Worm (Caenorhabditis elegans) whole organism, midembryonic: Measurements from ENCODE around the gene fbxa-99.

Experiments used
- T22C8.4 ChIP-seq: fragments of 200-800 bp; sonication (Bioruptor generic); IDR thresholded peaks from 2 replicates; pipeline ENCODE4 v1.3.6; 2022; ENCODE audit warnings: missing genetic modification characterization, missing compliant biosample characterization
- cog-1 ChIP-seq: sonication (generic microtip); optimal IDR thresholded peaks from 2 replicates; lab custom pipeline; 2016; ENCODE audit warnings: missing genetic modification characterization, missing compliant biosample characterization
- flt-1 ChIP-seq: fragments of 200-800 bp; sonication (Bioruptor generic); IDR thresholded peaks from 2 replicates; pipeline ENCODE4 v1.3.6; 2022; ENCODE audit warnings: missing genetic modification characterization, missing compliant biosample characterization
- klf-2 ChIP-seq: fragments of 200-800 bp; sonication (Bioruptor generic); conservative IDR thresholded peaks from 2 replicates; pipeline ENCODE4 v1.3.6; 2022; ENCODE audit warnings: missing genetic modification reagents, missing genetic modification characterization, missing compliant biosample characterization
- med-1 ChIP-seq: sonication (generic microtip); optimal IDR thresholded peaks from 2 replicates; lab custom pipeline; 2017; ENCODE audit warnings: missing genetic modification characterization, mild to moderate bottlenecking, missing compliant biosample characterization, antibody characterized with exemption, missing genetic modification reagents; ENCODE audit not compliant: insufficient read depth
- ref-1 ChIP-seq: fragments of 200-800 bp; sonication (Bioruptor generic); conservative IDR thresholded peaks from 2 replicates; pipeline ENCODE4 v1.3.6; 2022; ENCODE audit warnings: missing genetic modification reagents, missing genetic modification characterization, missing compliant biosample characterization
- tab-1 ChIP-seq: fragments of 200-800 bp; sonication (Bioruptor generic); IDR thresholded peaks from 2 replicates; pipeline ENCODE4 v1.3.6; 2022; ENCODE audit warnings: missing genetic modification characterization, missing compliant biosample characterization
- ztf-23 ChIP-seq: fragments of 200-800 bp; sonication (Bioruptor generic); IDR thresholded peaks from 2 replicates; pipeline ENCODE4 v1.3.6; 2022; ENCODE audit warnings: missing genetic modification reagents, missing genetic modification characterization, missing compliant biosample characterization
- ztf-29 ChIP-seq: fragments of 200-800 bp; sonication (Bioruptor generic); IDR thresholded peaks from 2 replicates; pipeline ENCODE4 v1.3.6; 2022; ENCODE audit warnings: missing genetic modification reagents, missing genetic modification characterization, missing compliant biosample characterization

The fbxa-99 gene

ce11 chrV:15955497-15955896, 27.2 kb downstream of the fbxa-99 start, which contains the start of gene srh-186:
Gene srh-186, plus strand, starts transcription at chrV:15955797.
- no peak for TF ChIP-seq T22C8.4 (GFP tag; lab: Robert Waterston, UW)
- TF ChIP-seq cog-1 (tag; lab: Kevin White, UChicago) = no peak
- no peak for TF ChIP-seq klf-2
- TF ChIP-seq tab-1 (GFP tag; lab: Robert Waterston, UW) = no peak
- no peak for TF ChIP-seq ref-1 (GFP tag; lab: Robert Waterston, UW)
- TF ChIP-seq flt-1 (GFP tag; lab: Robert Waterston, UW) = no peak
- no peak for TF ChIP-seq med-1 (GFP tag; lab: Kevin White, UChicago)
- no peak for TF ChIP-seq ztf-23 (GFP tag; lab: Robert Waterston, UW)
- TF ChIP-seq ztf-29 = no peak

ce11 chrV:15954932-15955331, 27.7 kb downstream of the fbxa-99 start, which contains the start of gene srw-57:
Gene srw-57, minus strand, starts transcription at chrV:15955032.
- TF ChIP-seq T22C8.4 (GFP tag; lab: Robert Waterston, UW) (no peak), ztf-29 (no peak), ztf-23 (GFP tag; lab: Robert Waterston, UW) (no peak), flt-1 (GFP tag; lab: Robert Waterston, UW) (no peak), klf-2 (no peak), cog-1 (tag; lab: Kevin White, UChicago) (no peak), ref-1 (GFP tag; lab: Robert Waterston, UW) (no peak), tab-1 (GFP tag; lab: Robert Waterston, UW) (no peak), med-1 (GFP tag; lab: Kevin White, UChicago) (no peak)

ce11 chrV:15952762-15953161, 29.9 kb downstream of the fbxa-99 start, which contains the start of gene srw-56:
Gene srw-56, minus strand, starts transcription at chrV:15952862.
- TF ChIP-seq tab-1 (GFP tag; lab: Robert Waterston, UW) = no peak
- no peak for TF ChIP-seq med-1 (GFP tag; lab: Kevin White, UChicago)
- no peak for TF ChIP-seq ztf-29

DNA sequence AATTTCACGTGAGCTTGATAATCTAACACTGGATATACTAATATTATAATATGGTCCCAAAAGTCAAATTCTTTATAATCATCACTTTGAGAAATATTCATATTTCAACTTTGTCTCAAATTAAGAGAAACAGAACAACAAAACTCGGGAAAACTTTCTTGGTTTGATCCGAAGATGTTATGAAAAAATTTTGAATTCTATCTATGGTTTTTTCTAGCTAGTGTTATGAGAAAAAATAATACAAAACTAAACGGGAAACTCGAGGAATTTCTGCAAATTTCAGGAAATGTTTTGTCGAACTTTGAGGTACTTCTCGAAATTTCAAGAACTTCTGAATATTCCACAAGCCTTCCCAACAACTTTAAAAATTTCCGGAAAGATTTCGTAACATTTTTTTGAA, 31.8 kb downstream of the fbxa-99 start, which contains the start of gene srw-59:
srw-59 (minus strand) TSS at position 101 of the 400 bp plus-strand sequence.
- TF ChIP-seq flt-1 (GFP tag; lab: Robert Waterston, UW) (no peak), cog-1 (tag; lab: Kevin White, UChicago) (no peak), ztf-23 (GFP tag; lab: Robert Waterston, UW) (no peak), med-1 (GFP tag; lab: Kevin White, UChicago) (no peak), T22C8.4 (GFP tag; lab: Robert Waterston, UW) (no peak), tab-1 (GFP tag; lab: Robert Waterston, UW) (no peak), ztf-29 (no peak), ref-1 (GFP tag; lab: Robert Waterston, UW) (no peak), klf-2 (no peak)

- TF ChIP-seq T22C8.4 (GFP tag; lab: Robert Waterston, UW) (no peak), med-1 (GFP tag; lab: Kevin White, UChicago) (no peak), flt-1 (GFP tag; lab: Robert Waterston, UW) (no peak), ref-1 (GFP tag; lab: Robert Waterston, UW) (no peak), ztf-29 (no peak), ztf-23 (GFP tag; lab: Robert Waterston, UW) (no peak), klf-2 (no peak), cog-1 (tag; lab: Kevin White, UChicago) (no peak), tab-1 (GFP tag; lab: Robert Waterston, UW) (no peak)
Observed at ce11 chrV:15943125-15943524, 39.5 kb downstream of the fbxa-99 start, which contains the start of gene srw-53. Gene srw-53, plus strand, starts transcription at chrV:15943425.

DNA sequence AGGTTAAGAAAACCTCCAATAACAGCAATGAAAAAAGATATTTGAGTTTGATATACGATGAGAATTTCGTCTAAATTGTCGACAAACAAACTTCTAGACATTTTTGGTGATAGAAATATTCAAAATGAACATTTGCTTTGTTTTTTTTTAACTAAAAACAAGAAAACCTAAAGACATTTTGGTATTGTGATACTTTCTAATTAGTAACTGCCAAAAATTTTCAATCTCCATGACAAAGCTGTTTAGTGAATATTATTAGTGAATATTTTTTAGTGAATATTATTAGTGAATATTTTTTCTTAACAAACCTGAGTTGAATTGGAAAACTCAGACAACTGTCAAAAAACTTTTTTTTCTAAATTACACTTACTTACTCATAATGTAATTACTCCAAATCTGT, 42.4 kb downstream of the fbxa-99 start, which contains the start of gene srw-55:
srw-55 (minus strand) TSS at position 101 of the 400 bp plus-strand sequence.
- TF ChIP-seq flt-1 (GFP tag; lab: Robert Waterston, UW) = no peak
- TF ChIP-seq cog-1 (tag; lab: Kevin White, UChicago) = no peak
- no peak for TF ChIP-seq tab-1 (GFP tag; lab: Robert Waterston, UW)
- TF ChIP-seq ref-1 (GFP tag; lab: Robert Waterston, UW) = no peak
- TF ChIP-seq med-1 (GFP tag; lab: Kevin White, UChicago) = no peak
- no peak for TF ChIP-seq T22C8.4 (GFP tag; lab: Robert Waterston, UW)
- no peak for TF ChIP-seq ztf-29
- TF ChIP-seq klf-2 = no peak
- TF ChIP-seq ztf-23 (GFP tag; lab: Robert Waterston, UW) = no peak

DNA sequence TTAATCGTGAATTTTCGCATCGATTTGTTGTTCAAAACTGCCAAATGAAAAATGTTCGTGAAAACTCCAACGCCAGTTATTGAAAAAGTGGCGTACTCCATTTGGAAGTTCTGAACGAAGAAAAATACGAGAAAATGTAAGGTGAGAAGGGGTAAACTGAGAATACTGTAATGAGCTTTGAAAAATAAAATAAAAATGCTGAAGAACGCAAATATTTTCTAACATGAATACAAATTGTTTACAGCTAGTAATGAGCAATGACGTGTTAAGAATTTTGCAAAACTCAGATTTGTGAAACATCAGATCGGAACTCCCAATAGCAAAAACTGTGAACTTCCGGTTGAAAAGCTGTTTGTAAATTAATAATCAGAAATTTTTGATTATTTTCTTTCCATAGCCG, 50.3 kb downstream of the fbxa-99 start, which contains the start of gene srw-26:
srw-26 (minus strand) TSS at position 101 of the 400 bp plus-strand sequence.
- TF ChIP-seq T22C8.4 (GFP tag; lab: Robert Waterston, UW) (no peak), tab-1 (GFP tag; lab: Robert Waterston, UW) (no peak), cog-1 (tag; lab: Kevin White, UChicago) (no peak), ztf-29 (no peak), klf-2 (no peak), ref-1 (GFP tag; lab: Robert Waterston, UW) (no peak), ztf-23 (GFP tag; lab: Robert Waterston, UW) (no peak), flt-1 (GFP tag; lab: Robert Waterston, UW) (no peak), med-1 (GFP tag; lab: Kevin White, UChicago) (no peak)
